Worm (Caenorhabditis elegans) whole organism, L3 larva: ENCODE results near the gene D1079.1.

Source experiments
- ama-1 ChIP-seq: fragments of 150-350 bp; optimal IDR thresholded peaks from 2 replicates; lab custom pipeline; 2018
- nhr-237 ChIP-seq: fragments of 150-350 bp; optimal IDR thresholded peaks from 2 replicates; lab custom pipeline; 2014; ENCODE audit warnings: missing biosample characterization, missing genetic modification characterization
- nhr-76 ChIP-seq: fragments of 150-350 bp; sonication (generic microtip); optimal IDR thresholded peaks from 5 replicates; lab custom pipeline; 2014; ENCODE audit warnings: missing biosample characterization, missing genetic modification characterization
- pha-4 ChIP-seq: fragments of 150-350 bp; optimal IDR thresholded peaks from 2 replicates; lab custom pipeline; 2014; ENCODE audit warnings: missing biosample characterization, missing genetic modification reagents, missing genetic modification characterization
- zag-1 ChIP-seq: fragments of 150-350 bp; optimal IDR thresholded peaks from 2 replicates; lab custom pipeline; 2014; ENCODE audit warnings: missing biosample characterization, missing genetic modification characterization

ce11 chrX:4448283-4448682, 45.3 kb downstream of the D1079.1 start, which contains the start of gene mltn-13:
- TF ChIP-seq pha-4 (no peak), zag-1 (tag; lab: Kevin White, UChicago) (no peak), ama-1 (lab: Kevin White, UChicago) (no peak), nhr-237 (no peak), nhr-76 (tag; lab: Kevin White, UChicago) (no peak)
